Fruit fly (Drosophila melanogaster): Measurements from ENCODE around the gene nub.

DNA sequence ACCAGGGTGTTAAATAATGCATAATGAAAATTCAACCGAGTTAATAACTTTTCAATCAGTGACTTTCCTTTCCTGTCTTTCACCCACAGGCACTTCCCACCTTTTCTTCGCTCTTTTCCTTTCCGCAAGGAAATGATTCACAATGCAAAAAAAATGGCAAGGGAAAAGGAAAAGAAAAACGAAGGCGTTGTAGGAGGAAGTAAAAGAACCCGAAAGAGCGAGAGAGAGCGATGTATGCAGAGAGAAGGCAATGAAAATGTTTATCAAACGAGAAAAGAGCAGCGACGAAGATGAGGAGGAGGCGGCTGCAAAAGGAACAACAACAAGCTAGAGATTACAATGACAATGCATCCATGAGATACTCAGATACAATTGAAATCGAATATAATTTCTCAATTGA is 43.6 kb upstream of the nub start:
- TF ChIP-seq psq (optimal IDR thresholded peaks at IDR 0.05) (no peak), EcR (GFP tag; optimal IDR thresholded peaks at IDR 0.05) (no peak), CG8478 (optimal IDR thresholded peaks at IDR 0.05) (no peak), Dll (optimal IDR thresholded peaks at IDR 0.05) (no peak)
